Worm (Caenorhabditis elegans) whole organism, late embryonic: ENCODE data around the gene dnbp-1.

ENCODE experiments used
- ama-1 ChIP-seq: fragments of 150-350 bp; optimal IDR thresholded peaks from 2 replicates; lab custom pipeline; 2014
- ceh-9 ChIP-seq: sonication (generic microtip); optimal IDR thresholded peaks from 2 replicates; lab custom pipeline; 2016; ENCODE audit warnings: mild to moderate bottlenecking, missing genetic modification characterization, inconsistent platforms, missing compliant biosample characterization
- dmd-4 ChIP-seq: sonication (generic microtip); optimal IDR thresholded peaks from 2 replicates; lab custom pipeline; 2016; ENCODE audit warnings: borderline replicate concordance, missing genetic modification characterization, missing compliant biosample characterization
- gmeb-2 ChIP-seq: sonication (generic microtip); optimal IDR thresholded peaks from 2 replicates; lab custom pipeline; 2016; ENCODE audit warnings: missing genetic modification characterization, inconsistent platforms, missing compliant biosample characterization
- nhr-11 ChIP-seq: fragments of 150-350 bp; optimal IDR thresholded peaks from 2 replicates; lab custom pipeline; 2014; ENCODE audit warnings: missing biosample characterization, missing genetic modification characterization
- pha-4 ChIP-seq: fragments of 150-350 bp; optimal IDR thresholded peaks from 2 replicates; lab custom pipeline; 2018; ENCODE audit warnings: missing biosample characterization, missing genetic modification reagents, missing genetic modification characterization
- pros-1 ChIP-seq: fragments of 150-350 bp; optimal IDR thresholded peaks from 2 replicates; lab custom pipeline; 2014; ENCODE audit warnings: missing biosample characterization, missing genetic modification reagents, missing genetic modification characterization
- unc-3 ChIP-seq, 2 experiments: fragments of 200-800 bp in 1 of 2; sonication (Bioruptor generic) in 1 of 2; sonication (generic microtip) in 1 of 2; conservative IDR thresholded peaks in 1 of 2; optimal IDR thresholded peaks in 1 of 2; 2 replicates each; pipeline versions ENCODE4 v1.3.6 to Lab custom; 2016 to 2022; ENCODE audit warnings: missing compliant biosample characterization in 2 of 2, missing genetic modification characterization in 2 of 2, missing genetic modification reagents in 1 of 2

- TF ChIP-seq pros-1 (tag; lab: Kevin White, UChicago): no peak
- no peak for TF ChIP-seq ama-1 (lab: Kevin White, UChicago)
- TF ChIP-seq gmeb-2 (tag; lab: Kevin White, UChicago): no peak
- TF ChIP-seq dmd-4: no peak
- no peak for TF ChIP-seq pha-4 (tag; lab: Kevin White, UChicago)
- TF ChIP-seq ceh-9 (tag; lab: Kevin White, UChicago): no peak
- TF ChIP-seq unc-3 (GFP tag; conservative IDR thresholded peaks at IDR 0.05; lab: Robert Waterston, UW): no peak
- no peak for TF ChIP-seq unc-3 (tag; optimal IDR thresholded peaks at IDR 0.05; lab: Kevin White, UChicago)
- TF ChIP-seq nhr-11 (tag; lab: Kevin White, UChicago): no peak
These were observed 22.1 kb upstream of the dnbp-1 start for ce11 chrIV:14001782-14002181.
